Fruit fly (Drosophila melanogaster) whole organism, prepupa: Measurements from ENCODE around the gene Shc.

Source experiments
- Blimp-1 ChIP-seq: fragments of 200-800 bp; sonication (Bioruptor generic); optimal IDR thresholded peaks from 3 replicates; lab custom pipeline; 2017; ENCODE audit warnings: missing biosample characterization, missing genetic modification characterization, mild to moderate bottlenecking, moderate library complexity, missing genetic modification reagents
- CG10669 ChIP-seq: fragments of 200-800 bp; sonication (Bioruptor generic); optimal IDR thresholded peaks from 3 replicates; lab custom pipeline; 2018; ENCODE audit warnings: missing biosample characterization, mild to moderate bottlenecking, missing genetic modification characterization, moderate library complexity
- CG11294 ChIP-seq: fragments of 200-800 bp; sonication (Bioruptor generic); IDR thresholded peaks from 2 replicates; pipeline ENCODE4 v1.3.6; 2022; ENCODE audit warnings: missing biosample characterization, missing genetic modification characterization
- CG11762 ChIP-seq: fragments of 200-800 bp; sonication (Bioruptor generic); optimal IDR thresholded peaks from 3 replicates; lab custom pipeline; 2016; ENCODE audit warnings: missing biosample characterization, missing genetic modification characterization; ENCODE audit not compliant: insufficient read depth
- CG15336 ChIP-seq: fragments of 200-800 bp; sonication (Bioruptor generic); IDR thresholded peaks from 2 replicates; pipeline ENCODE4 v1.3.6; 2022; ENCODE audit warnings: missing biosample characterization, missing genetic modification characterization
- CG1621 ChIP-seq: fragments of 200-800 bp; sonication (Bioruptor generic); optimal IDR thresholded peaks from 3 replicates; lab custom pipeline; 2018; ENCODE audit warnings: missing biosample characterization, mild to moderate bottlenecking, missing genetic modification characterization
- CG16779 ChIP-seq: fragments of 200-800 bp; sonication (Bioruptor generic); optimal IDR thresholded peaks from 3 replicates; lab custom pipeline; 2017; ENCODE audit warnings: missing biosample characterization, mild to moderate bottlenecking, missing genetic modification characterization
- CG3032 ChIP-seq: fragments of 200-800 bp; optimal IDR thresholded peaks from 2 replicates; lab custom pipeline; 2019; ENCODE audit warnings: missing biosample characterization, mild to moderate bottlenecking, missing genetic modification characterization, moderate library complexity
- CG32006 ChIP-seq: fragments of 200-800 bp; sonication (Bioruptor generic); optimal IDR thresholded peaks from 3 replicates; lab custom pipeline; 2017; ENCODE audit warnings: missing biosample characterization, mild to moderate bottlenecking, missing genetic modification characterization
- CG34406 ChIP-seq: fragments of 200-800 bp; sonication (Bioruptor generic); optimal IDR thresholded peaks from 3 replicates; lab custom pipeline; 2016; ENCODE audit warnings: missing biosample characterization, missing genetic modification characterization
- CG3919 ChIP-seq: fragments of 200-800 bp; sonication (Bioruptor generic); optimal IDR thresholded peaks from 3 replicates; lab custom pipeline; 2016; ENCODE audit warnings: missing biosample characterization, missing genetic modification characterization
- CG4318 ChIP-seq: fragments of 200-800 bp; sonication (Bioruptor generic); optimal IDR thresholded peaks from 3 replicates; lab custom pipeline; 2017; ENCODE audit warnings: missing biosample characterization, mild to moderate bottlenecking, missing genetic modification characterization
- CG6163 ChIP-seq: fragments of 200-800 bp; sonication (Bioruptor generic); IDR thresholded peaks from 3 replicates; pipeline ENCODE4 v1.3.6; 2022; ENCODE audit warnings: missing biosample characterization, missing genetic modification characterization
- CG6276 ChIP-seq: fragments of 200-800 bp; sonication (Bioruptor generic); optimal IDR thresholded peaks from 2 replicates; lab custom pipeline; 2017; ENCODE audit warnings: missing biosample characterization, mild to moderate bottlenecking, missing genetic modification characterization
- CG6792 ChIP-seq: fragments of 200-800 bp; sonication (Bioruptor generic); optimal IDR thresholded peaks from 3 replicates; lab custom pipeline; 2016; ENCODE audit warnings: missing biosample characterization, missing genetic modification characterization
- CG6808 ChIP-seq: fragments of 200-800 bp; sonication (Bioruptor generic); optimal IDR thresholded peaks from 3 replicates; lab custom pipeline; 2017; ENCODE audit warnings: missing biosample characterization, missing genetic modification characterization, mild to moderate bottlenecking, moderate library complexity, missing genetic modification reagents
- CG8119 ChIP-seq: fragments of 200-800 bp; sonication (Bioruptor generic); IDR thresholded peaks from 3 replicates; pipeline ENCODE4 v1.3.6; 2022; ENCODE audit warnings: missing biosample characterization, missing genetic modification characterization
- CG8632 ChIP-seq: fragments of 200-800 bp; sonication (Bioruptor generic); optimal IDR thresholded peaks from 3 replicates; lab custom pipeline; 2016; ENCODE audit warnings: missing biosample characterization, missing genetic modification characterization
- CG9139 ChIP-seq: fragments of 200-800 bp; sonication (Bioruptor generic); optimal IDR thresholded peaks from 3 replicates; lab custom pipeline; 2017; ENCODE audit warnings: missing biosample characterization, mild to moderate bottlenecking, missing genetic modification characterization
- Eip75B ChIP-seq: fragments of 200-800 bp; sonication (Bioruptor generic); optimal IDR thresholded peaks from 3 replicates; lab custom pipeline; 2016; ENCODE audit warnings: missing biosample characterization, missing genetic modification characterization
- Eip78C ChIP-seq: fragments of 200-800 bp; sonication (Bioruptor generic); peaks from one replicate; lab custom pipeline; 2016; ENCODE audit warnings: missing biosample characterization, missing genetic modification characterization
- Eip93F ChIP-seq: fragments of 200-800 bp; sonication (Bioruptor generic); optimal IDR thresholded peaks from 2 replicates; lab custom pipeline; 2016; ENCODE audit warnings: missing biosample characterization, mild to moderate bottlenecking, missing genetic modification characterization
- Ets21C ChIP-seq: fragments of 200-800 bp; sonication (Bioruptor generic); optimal IDR thresholded peaks from 3 replicates; lab custom pipeline; 2016; ENCODE audit warnings: missing biosample characterization, missing genetic modification characterization
- Ets96B ChIP-seq: fragments of 200-800 bp; optimal IDR thresholded peaks from 2 replicates; lab custom pipeline; 2019; ENCODE audit warnings: missing biosample characterization, mild to moderate bottlenecking, missing genetic modification characterization, moderate library complexity
- Gug ChIP-seq: fragments of 200-800 bp; sonication (Bioruptor generic); IDR thresholded peaks from 2 replicates; pipeline ENCODE4 v1.3.6; 2022; ENCODE audit warnings: missing biosample characterization, missing genetic modification characterization
- Hr4 ChIP-seq: fragments of 200-800 bp; sonication (Bioruptor generic); optimal IDR thresholded peaks from 3 replicates; lab custom pipeline; 2016; ENCODE audit warnings: missing biosample characterization, missing genetic modification characterization
- Lpt ChIP-seq: fragments of 200-800 bp; sonication (Bioruptor generic); optimal IDR thresholded peaks from 3 replicates; lab custom pipeline; 2016; ENCODE audit warnings: missing biosample characterization, missing genetic modification characterization
- Met ChIP-seq: fragments of 200-800 bp; sonication (Bioruptor generic); optimal IDR thresholded peaks from 3 replicates; lab custom pipeline; 2016; ENCODE audit warnings: missing biosample characterization, missing genetic modification characterization
- OdsH ChIP-seq: fragments of 200-800 bp; sonication (Bioruptor generic); optimal IDR thresholded peaks from 3 replicates; lab custom pipeline; 2016; ENCODE audit warnings: missing biosample characterization, missing genetic modification characterization
- Smox ChIP-seq: fragments of 200-800 bp; sonication (Bioruptor generic); optimal IDR thresholded peaks from 3 replicates; lab custom pipeline; 2016; ENCODE audit warnings: missing biosample characterization, missing genetic modification characterization
- Sox102F ChIP-seq: fragments of 200-800 bp; sonication (Bioruptor generic); optimal IDR thresholded peaks from 2 replicates; lab custom pipeline; 2016; ENCODE audit warnings: missing biosample characterization, mild to moderate bottlenecking, missing genetic modification characterization
- Sox14 ChIP-seq: fragments of 200-800 bp; sonication (Bioruptor generic); optimal IDR thresholded peaks from 3 replicates; lab custom pipeline; 2016; ENCODE audit warnings: missing biosample characterization, missing genetic modification characterization
- achi ChIP-seq: fragments of 200-800 bp; sonication (Bioruptor generic); optimal IDR thresholded peaks from 3 replicates; lab custom pipeline; 2016; ENCODE audit warnings: missing biosample characterization, missing genetic modification characterization
- acj6 ChIP-seq: fragments of 200-800 bp; sonication (Bioruptor generic); optimal IDR thresholded peaks from 3 replicates; lab custom pipeline; 2016; ENCODE audit warnings: missing biosample characterization, missing genetic modification characterization
- dsx ChIP-seq: fragments of 200-800 bp; optimal IDR thresholded peaks from 3 replicates; lab custom pipeline; 2019; ENCODE audit warnings: missing biosample characterization, mild to moderate bottlenecking, missing genetic modification characterization, moderate library complexity; ENCODE audit not compliant: poor library complexity, severe bottlenecking
- eg ChIP-seq: fragments of 200-800 bp; sonication (Bioruptor generic); IDR thresholded peaks from 3 replicates; pipeline ENCODE4 v1.3.6; 2022; ENCODE audit warnings: missing biosample characterization, missing genetic modification characterization
- lz ChIP-seq: fragments of 200-800 bp; sonication (Bioruptor generic); optimal IDR thresholded peaks from 3 replicates; lab custom pipeline; 2016; ENCODE audit warnings: missing biosample characterization, missing genetic modification characterization
- net ChIP-seq: fragments of 200-800 bp; sonication (Bioruptor generic); optimal IDR thresholded peaks from 3 replicates; lab custom pipeline; 2016; ENCODE audit warnings: missing biosample characterization, missing genetic modification characterization
- pdm3 ChIP-seq: fragments of 200-800 bp; sonication (Bioruptor generic); optimal IDR thresholded peaks from 3 replicates; lab custom pipeline; 2016; ENCODE audit warnings: missing biosample characterization, missing genetic modification characterization
- salr ChIP-seq, 2 experiments: fragments of 200-800 bp; sonication (Bioruptor generic); optimal IDR thresholded peaks; 3 replicates each; lab custom pipeline; 2016 to 2018; ENCODE audit warnings: missing biosample characterization in 2 of 2, missing genetic modification characterization in 2 of 2, mild to moderate bottlenecking in 1 of 2
- ss ChIP-seq, 2 experiments: fragments of 200-800 bp; sonication (Bioruptor generic); optimal IDR thresholded peaks; 2 replicates in 1 of 2; 3 replicates in 1 of 2; lab custom pipeline; 2017 to 2018; ENCODE audit warnings: mild to moderate bottlenecking in 2 of 2, missing biosample characterization in 2 of 2, missing genetic modification characterization in 2 of 2, moderate library complexity in 1 of 2
- svp ChIP-seq: fragments of 200-800 bp; sonication (Bioruptor generic); peaks from one replicate; lab custom pipeline; 2016; ENCODE audit warnings: missing biosample characterization, missing genetic modification characterization
- topi ChIP-seq: fragments of 200-800 bp; sonication (Bioruptor generic); optimal IDR thresholded peaks from 3 replicates; lab custom pipeline; 2016; ENCODE audit warnings: missing biosample characterization, missing genetic modification characterization
- vri ChIP-seq: fragments of 200-800 bp; sonication (Bioruptor generic); optimal IDR thresholded peaks from 3 replicates; lab custom pipeline; 2016; ENCODE audit warnings: missing biosample characterization, mild to moderate bottlenecking, missing genetic modification characterization

Gene Shc

DNA sequence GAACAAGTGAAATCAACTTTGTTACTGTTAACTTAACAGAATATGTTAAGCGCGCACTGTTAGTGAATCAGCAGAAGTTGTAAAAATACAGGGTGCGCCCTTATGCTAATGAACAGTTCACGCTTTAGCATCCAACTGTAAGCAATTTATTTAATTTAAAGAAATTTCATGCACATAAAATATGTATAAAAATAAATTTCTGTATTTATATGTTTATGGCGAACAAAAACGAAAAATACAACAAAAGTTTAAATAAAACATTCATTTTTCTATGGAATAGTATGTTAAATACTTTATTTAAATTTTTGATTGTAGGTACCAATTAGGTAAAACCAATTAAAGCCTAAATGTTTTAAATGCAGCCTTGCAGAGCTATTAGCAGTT is 2.3 kb upstream of the Shc start (continued):
- peak; percentile 22 for TF ChIP-seq Ets96B
- peak; percentile 27 for TF ChIP-seq Eip75B
- TF ChIP-seq CG6276, result peak; percentile 24
- TF ChIP-seq ss (GFP tag; optimal IDR thresholded peaks at IDR 0.05; lab: Kevin White, UChicago), result no peak
- TF ChIP-seq Sox14 (GFP tag; lab: Kevin White, UChicago), result peak; percentile 7
- TF ChIP-seq CG6792 (GFP tag; lab: Kevin White, UChicago), result peak; percentile 13
- no peak for TF ChIP-seq CG11294 (GFP tag; lab: Robert Waterston, UW)
- no peak for TF ChIP-seq lz (GFP tag; lab: Kevin White, UChicago)
- no peak for TF ChIP-seq Gug
- peak; percentile 44; the same call in 2 of the 3 replicates for TF ChIP-seq CG8119 (GFP tag; lab: Robert Waterston, UW)
- TF ChIP-seq Met (GFP tag; lab: Kevin White, UChicago), result peak; percentile 40
- TF ChIP-seq Blimp-1 (GFP tag; lab: Kevin White, UChicago), result no peak
- TF ChIP-seq Sox102F (GFP tag; lab: Kevin White, UChicago), result peak; percentile 31
- no peak for TF ChIP-seq CG4318 (GFP tag; lab: Kevin White, UChicago)
- no peak for TF ChIP-seq CG10669 (GFP tag; lab: Kevin White, UChicago)
- peak; percentile 40 for TF ChIP-seq Smox (GFP tag; lab: Kevin White, UChicago)
- no peak for TF ChIP-seq Lpt (GFP tag; lab: Kevin White, UChicago)
- no peak for TF ChIP-seq salr (GFP tag; optimal IDR thresholded peaks at IDR 0.05; lab: Kevin White, UChicago)
- no peak for TF ChIP-seq CG9139 (GFP tag; lab: Kevin White, UChicago)
- no peak for TF ChIP-seq CG16779 (tag; lab: Kevin White, UChicago)
- TF ChIP-seq net (GFP tag; lab: Kevin White, UChicago), result peak; percentile 12
- no peak for TF ChIP-seq vri
- TF ChIP-seq achi (GFP tag; lab: Kevin White, UChicago), result no peak
- TF ChIP-seq Eip93F (GFP tag; lab: Kevin White, UChicago), result no peak

DNA sequence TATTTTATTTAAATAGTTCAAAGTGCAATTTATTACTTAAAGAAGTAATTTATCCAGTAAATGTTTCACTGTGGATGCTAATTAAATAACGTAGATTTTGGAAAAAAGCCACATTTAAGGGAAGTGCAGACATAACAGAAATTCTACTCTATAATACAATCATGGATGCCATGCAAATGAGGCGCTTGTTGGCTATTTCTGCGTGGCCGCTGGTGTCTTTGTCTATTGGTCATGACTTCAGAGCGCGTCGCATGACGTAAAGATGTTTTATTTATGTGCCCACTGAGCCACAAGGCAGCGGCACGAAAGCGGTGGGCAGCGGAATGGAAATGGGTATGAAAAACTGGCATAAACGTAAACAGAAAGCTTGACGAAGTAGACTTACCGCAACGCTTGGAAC is 972 bp upstream of the Shc start:
- TF ChIP-seq CG32006, result peak; percentile 64
- TF ChIP-seq CG8119 (GFP tag; lab: Robert Waterston, UW), result peak; percentile 35; the same call in 2 of the 3 replicates
- TF ChIP-seq Eip78C (GFP tag; lab: Kevin White, UChicago), result peak; percentile 36
- TF ChIP-seq svp (GFP tag; lab: Kevin White, UChicago), result peak; percentile 50
- TF ChIP-seq vri, result peak; percentile 22
- peak; percentile 10 for TF ChIP-seq CG6276
- TF ChIP-seq CG15336 (GFP tag; lab: Robert Waterston, UW), result peak; percentile 55
- TF ChIP-seq Hr4 (GFP tag; lab: Kevin White, UChicago), result peak; percentile 63
- TF ChIP-seq Eip93F (GFP tag; lab: Kevin White, UChicago), result no peak
- TF ChIP-seq CG4318 (GFP tag; lab: Kevin White, UChicago), result peak; percentile 0
- TF ChIP-seq CG6163 (GFP tag; lab: Robert Waterston, UW), result peak; percentile 40; the same call in 1 of the 3 replicates
- TF ChIP-seq eg (GFP tag; lab: Robert Waterston, UW), result peak; percentile 63; the same call in 2 of the 3 replicates
- no peak for TF ChIP-seq CG8632
- peak; percentile 31 for TF ChIP-seq net (GFP tag; lab: Kevin White, UChicago)
- TF ChIP-seq CG3919 (GFP tag; lab: Kevin White, UChicago), result peak; percentile 3
- TF ChIP-seq OdsH (GFP tag; lab: Kevin White, UChicago), result no peak
- TF ChIP-seq acj6 (GFP tag; lab: Kevin White, UChicago), result no peak

DNA sequence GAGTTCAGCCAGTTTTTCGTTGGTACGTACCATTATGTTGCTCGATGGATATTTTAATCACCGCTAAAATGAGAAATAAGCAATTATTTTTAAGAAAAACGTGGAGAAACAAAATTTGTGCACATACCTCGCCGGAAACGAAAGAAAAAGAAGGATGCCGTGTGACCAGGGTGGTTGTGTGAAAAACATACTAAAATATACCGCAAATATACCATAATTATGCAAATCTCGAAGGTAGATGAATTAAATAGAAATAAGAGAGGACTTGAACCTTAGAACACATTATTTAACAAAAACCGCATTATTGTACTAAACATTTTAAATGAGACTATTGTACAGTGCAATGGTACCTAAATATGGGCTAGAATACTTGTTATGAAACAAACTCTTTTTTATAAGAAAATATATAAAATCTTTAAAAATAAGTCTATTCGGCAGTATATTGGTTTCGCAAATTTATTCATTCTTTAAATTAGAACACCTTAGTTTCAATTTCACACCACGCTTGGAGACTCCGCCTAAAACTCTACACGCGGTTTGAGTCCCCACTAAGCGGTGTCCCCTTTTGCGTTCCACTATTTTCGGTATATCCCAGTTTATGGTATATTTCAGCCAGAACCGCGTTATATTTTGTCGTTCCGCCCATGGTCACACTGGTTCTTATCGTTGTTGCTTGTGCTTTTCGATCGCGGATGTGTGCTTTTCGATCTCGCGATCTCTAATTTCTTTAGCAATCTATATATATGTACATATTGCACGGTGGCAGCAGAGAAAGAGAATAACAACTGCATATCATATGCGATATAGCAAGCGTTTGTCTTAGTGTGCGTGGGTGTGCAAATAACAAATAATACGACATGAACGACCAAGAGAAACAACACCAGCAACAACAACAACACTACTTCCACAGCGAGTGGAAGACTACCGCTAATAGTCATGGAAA is 3.1 kb downstream of the Shc start, which contains the start of the genes RpS17 and MTF-1:
Gene RpS17 (minus strand): TSS at position 157 of the 943 bp plus-strand sequence.
Gene MTF-1 (plus strand): TSS at position 648 of the 943 bp plus-strand sequence.
- TF ChIP-seq CG11762 (GFP tag; lab: Kevin White, UChicago), result no peak
- no peak for TF ChIP-seq Lpt (GFP tag; lab: Kevin White, UChicago)
- no peak for TF ChIP-seq CG11294 (GFP tag; lab: Robert Waterston, UW)
- no peak for TF ChIP-seq CG3032 (tag; lab: Kevin White, UChicago)
- TF ChIP-seq dsx (GFP tag; lab: Kevin White, UChicago), result peak; percentile 11
- TF ChIP-seq Gug, result no peak
- peak; percentile 54 for TF ChIP-seq Smox (GFP tag; lab: Kevin White, UChicago)
- peak; percentile 75 for TF ChIP-seq Eip78C (GFP tag; lab: Kevin White, UChicago)
- peak; percentile 65 for TF ChIP-seq lz (GFP tag; lab: Kevin White, UChicago)
- TF ChIP-seq topi, result peak; percentile 54
- TF ChIP-seq CG1621, result peak; percentile 53
- TF ChIP-seq CG15336 (GFP tag; lab: Robert Waterston, UW), result 0 out of 2 replicates have a peak, but pooled peaks have one; percentile 26
- no peak for TF ChIP-seq CG32006
- TF ChIP-seq svp (GFP tag; lab: Kevin White, UChicago), result peak; percentile 77
- TF ChIP-seq pdm3 (GFP tag; lab: Kevin White, UChicago), result peak; percentile 40
- no peak for TF ChIP-seq Ets21C (GFP tag; lab: Kevin White, UChicago)
- no peak for TF ChIP-seq CG6276
- peak; percentile 50 for TF ChIP-seq Eip75B
- TF ChIP-seq CG6808 (GFP tag; lab: Kevin White, UChicago), result peak; percentile 32
- TF ChIP-seq CG6163 (GFP tag; lab: Robert Waterston, UW), result peak; percentile 27; the same call in 2 of the 3 replicates
- peak; percentile 54 for TF ChIP-seq CG34406
